Fruit fly (Drosophila melanogaster) whole organism, embryonic: ENCODE results near the gene CG7407.
A peak's percentile ranks its signal among the peaks of the same experiment; 100 is the strongest.

Experiments used
- Atf3 ChIP-seq: fragments of 200-800 bp; sonication (Bioruptor generic); optimal IDR thresholded peaks from 3 replicates; lab custom pipeline; 2016; ENCODE audit warnings: missing biosample characterization, missing genetic modification characterization
- BEAF-32 ChIP-seq: fragments of 200-800 bp; sonication (Bioruptor generic); optimal IDR thresholded peaks from 3 replicates; lab custom pipeline; 2017; ENCODE audit warnings: missing biosample characterization, missing genetic modification characterization, mild to moderate bottlenecking, moderate library complexity, missing genetic modification reagents
- CG10654 ChIP-seq: fragments of 200-800 bp; sonication (Bioruptor generic); optimal IDR thresholded peaks from 2 replicates; lab custom pipeline; 2016; ENCODE audit warnings: missing biosample characterization, missing genetic modification characterization
- CG12155 ChIP-seq: fragments of 200-800 bp; sonication (Bioruptor generic); optimal IDR thresholded peaks from 3 replicates; lab custom pipeline; 2016; ENCODE audit warnings: missing biosample characterization, missing genetic modification characterization
- CG12744 ChIP-seq: fragments of 200-800 bp; sonication (Bioruptor generic); optimal IDR thresholded peaks from 2 replicates; lab custom pipeline; 2016; ENCODE audit warnings: missing biosample characterization, missing genetic modification characterization
- CG15696 ChIP-seq: fragments of 200-800 bp; sonication (Bioruptor generic); optimal IDR thresholded peaks from 2 replicates; lab custom pipeline; 2019; ENCODE audit warnings: missing biosample characterization, mild to moderate bottlenecking, missing genetic modification characterization, moderate library complexity
- CG1602 ChIP-seq: fragments of 200-800 bp; sonication (Bioruptor generic); optimal IDR thresholded peaks from 3 replicates; lab custom pipeline; 2016; ENCODE audit warnings: missing biosample characterization, missing genetic modification characterization
- CG2120 ChIP-seq: fragments of 200-800 bp; sonication (Bioruptor generic); optimal IDR thresholded peaks from 3 replicates; lab custom pipeline; 2016; ENCODE audit warnings: missing biosample characterization, missing genetic modification characterization
- CG2875 ChIP-seq: fragments of 200-800 bp; sonication (Bioruptor generic); optimal IDR thresholded peaks from 2 replicates; lab custom pipeline; 2017; ENCODE audit warnings: missing biosample characterization, mild to moderate bottlenecking, missing genetic modification characterization, missing genetic modification reagents
- CG34376 ChIP-seq: fragments of 200-800 bp; sonication (Bioruptor generic); optimal IDR thresholded peaks from 2 replicates; lab custom pipeline; 2018; ENCODE audit warnings: missing biosample characterization, mild to moderate bottlenecking, missing genetic modification characterization
- CG5180 ChIP-seq: fragments of 200-800 bp; sonication (Bioruptor generic); optimal IDR thresholded peaks from 3 replicates; lab custom pipeline; 2017; ENCODE audit warnings: missing biosample characterization, missing genetic modification characterization, mild to moderate bottlenecking, moderate library complexity, missing genetic modification reagents
- CG6272 ChIP-seq: fragments of 200-800 bp; sonication (Bioruptor generic); IDR thresholded peaks from 2 replicates; pipeline ENCODE4 v1.3.6; 2022; ENCODE audit warnings: missing biosample characterization, missing genetic modification characterization
- CG6683 ChIP-seq: fragments of 200-800 bp; sonication (Bioruptor generic); optimal IDR thresholded peaks from 2 replicates; lab custom pipeline; 2017; ENCODE audit warnings: missing biosample characterization, mild to moderate bottlenecking, missing genetic modification characterization, missing genetic modification reagents
- CG6791 ChIP-seq: fragments of 200-800 bp; sonication (Bioruptor generic); IDR thresholded peaks from 3 replicates; pipeline ENCODE4 v1.3.6; 2022; ENCODE audit warnings: missing biosample characterization, missing genetic modification characterization; ENCODE audit not compliant: partially characterized antibody
- CG6854 ChIP-seq: fragments of 200-800 bp; sonication (Bioruptor generic); optimal IDR thresholded peaks from 3 replicates; lab custom pipeline; 2017; ENCODE audit warnings: missing biosample characterization, mild to moderate bottlenecking, missing genetic modification characterization
- CG7372 ChIP-seq: fragments of 200-800 bp; sonication (Bioruptor generic); IDR thresholded peaks from 2 replicates; pipeline ENCODE4 v1.3.6; 2022; ENCODE audit warnings: missing biosample characterization, missing genetic modification characterization
- CG7556 ChIP-seq: fragments of 200-800 bp; sonication (Bioruptor generic); optimal IDR thresholded peaks from 2 replicates; lab custom pipeline; 2017; ENCODE audit warnings: missing biosample characterization, mild to moderate bottlenecking, missing genetic modification characterization
- CG7928 ChIP-seq: fragments of 200-800 bp; sonication (Bioruptor generic); optimal IDR thresholded peaks from 2 replicates; lab custom pipeline; 2017; ENCODE audit warnings: missing biosample characterization, mild to moderate bottlenecking, missing genetic modification characterization
- CG9817 ChIP-seq: fragments of 200-800 bp; sonication (Bioruptor generic); optimal IDR thresholded peaks from 2 replicates; lab custom pipeline; 2018; ENCODE audit warnings: missing biosample characterization, mild to moderate bottlenecking, missing genetic modification characterization, moderate library complexity
- E2f1 ChIP-seq: fragments of 200-800 bp; sonication (Bioruptor generic); IDR thresholded peaks from 2 replicates; pipeline ENCODE4 v1.3.6; 2022; ENCODE audit warnings: missing biosample characterization, missing genetic modification characterization
- HLH3B ChIP-seq: fragments of 200-800 bp; sonication (Bioruptor generic); IDR thresholded peaks from 2 replicates; pipeline ENCODE4 v1.3.6; 2022; ENCODE audit warnings: missing biosample characterization, missing genetic modification characterization
- Hand ChIP-seq: fragments of 200-800 bp; sonication (Bioruptor generic); optimal IDR thresholded peaks from 2 replicates; lab custom pipeline; 2017; ENCODE audit warnings: mild to moderate bottlenecking, missing biosample characterization, missing genetic modification reagents, missing genetic modification characterization
- HmgZ ChIP-seq: fragments of 200-800 bp; sonication (Bioruptor generic); optimal IDR thresholded peaks from 2 replicates; lab custom pipeline; 2018; ENCODE audit warnings: missing biosample characterization, mild to moderate bottlenecking, missing genetic modification characterization
- Lpt ChIP-seq: fragments of >200 bp; optimal IDR thresholded peaks from 2 replicates; lab custom pipeline; 2018; ENCODE audit warnings: missing biosample characterization, missing genetic modification characterization
- MTF-1 ChIP-seq: fragments of 200-800 bp; sonication (Bioruptor generic); optimal IDR thresholded peaks from 2 replicates; lab custom pipeline; 2018; ENCODE audit warnings: missing biosample characterization, mild to moderate bottlenecking, missing genetic modification characterization, borderline replicate concordance
- Mad ChIP-seq: fragments of 200-800 bp; sonication (Bioruptor generic); optimal IDR thresholded peaks from 2 replicates; lab custom pipeline; 2016; ENCODE audit warnings: missing biosample characterization, missing genetic modification characterization
- Opbp ChIP-seq: fragments of 200-800 bp; sonication (Bioruptor generic); IDR thresholded peaks from 3 replicates; pipeline ENCODE4 v1.3.6; 2022; ENCODE audit warnings: missing biosample characterization, missing genetic modification characterization; ENCODE audit not compliant: partially characterized antibody
- PHDP ChIP-seq: fragments of 200-800 bp; sonication (Bioruptor generic); optimal IDR thresholded peaks from 3 replicates; lab custom pipeline; 2018; ENCODE audit warnings: missing biosample characterization, mild to moderate bottlenecking, missing genetic modification characterization, moderate library complexity
- Poxn ChIP-seq: fragments of 200-800 bp; sonication (Bioruptor generic); IDR thresholded peaks from 2 replicates; pipeline ENCODE4 v1.3.6; 2022; ENCODE audit warnings: missing biosample characterization, missing genetic modification characterization
- Sry-β ChIP-seq: fragments of 200-800 bp; sonication (Bioruptor generic); optimal IDR thresholded peaks from 2 replicates; lab custom pipeline; 2018; ENCODE audit warnings: missing biosample characterization, mild to moderate bottlenecking, missing genetic modification characterization, moderate library complexity
- Taf1 ChIP-seq: fragments of 200-800 bp; sonication (Bioruptor generic); IDR thresholded peaks from 2 replicates; pipeline ENCODE4 v1.3.6; 2022; ENCODE audit warnings: missing biosample characterization, missing genetic modification characterization
- Xbp1 ChIP-seq: fragments of 200-800 bp; sonication (Bioruptor generic); optimal IDR thresholded peaks from 3 replicates; lab custom pipeline; 2016; ENCODE audit warnings: missing biosample characterization, mild to moderate bottlenecking, missing genetic modification characterization
- YL-1 ChIP-seq: fragments of 200-800 bp; sonication (Bioruptor generic); optimal IDR thresholded peaks from 3 replicates; lab custom pipeline; 2017; ENCODE audit warnings: missing biosample characterization, mild to moderate bottlenecking, missing genetic modification characterization
- al ChIP-seq: fragments of 200-800 bp; sonication (Bioruptor generic); IDR thresholded peaks from 2 replicates; pipeline ENCODE4 v1.3.6; 2022; ENCODE audit warnings: missing biosample characterization, missing genetic modification characterization
- bab2 ChIP-seq: fragments of 200-800 bp; sonication (Bioruptor generic); optimal IDR thresholded peaks from 2 replicates; lab custom pipeline; 2016; ENCODE audit warnings: missing biosample characterization, missing genetic modification characterization
- ems ChIP-seq: fragments of 200-800 bp; sonication (Bioruptor generic); optimal IDR thresholded peaks from 3 replicates; lab custom pipeline; 2016; ENCODE audit warnings: missing biosample characterization, missing genetic modification characterization
- gcm2 ChIP-seq: fragments of 200-800 bp; sonication (Bioruptor generic); optimal IDR thresholded peaks from 2 replicates; lab custom pipeline; 2016; ENCODE audit warnings: missing biosample characterization, missing genetic modification characterization
- hkb ChIP-seq, 2 experiments: fragments of 200-800 bp in 1 of 2; fragments of >200 bp in 1 of 2; sonication (Bioruptor generic) in 1 of 2; IDR thresholded peaks in 1 of 2; optimal IDR thresholded peaks in 1 of 2; 2 replicates each; pipeline versions ENCODE4 v1.3.6 to Lab custom; 2017 to 2022; ENCODE audit warnings: missing biosample characterization in 1 of 2, missing genetic modification characterization in 1 of 2
- mam ChIP-seq: fragments of 200-800 bp; sonication (Bioruptor generic); optimal IDR thresholded peaks from 3 replicates; lab custom pipeline; 2016; ENCODE audit warnings: missing biosample characterization, missing genetic modification characterization
- pho ChIP-seq: fragments of 200-800 bp; sonication (Bioruptor generic); optimal IDR thresholded peaks from 2 replicates; lab custom pipeline; 2016; ENCODE audit warnings: missing biosample characterization, missing genetic modification characterization
- phol ChIP-seq: fragments of 200-800 bp; sonication (Bioruptor generic); optimal IDR thresholded peaks from 3 replicates; lab custom pipeline; 2018; ENCODE audit warnings: missing biosample characterization, mild to moderate bottlenecking, missing genetic modification characterization, moderate library complexity
- ranshi ChIP-seq: fragments of 200-800 bp; sonication (Bioruptor generic); IDR thresholded peaks from 2 replicates; pipeline ENCODE4 v1.3.6; 2022; ENCODE audit warnings: missing biosample characterization, missing genetic modification characterization
- repo ChIP-seq: fragments of 200-800 bp; sonication (Bioruptor generic); optimal IDR thresholded peaks from 2 replicates; lab custom pipeline; 2016; ENCODE audit warnings: missing biosample characterization, missing genetic modification characterization
- sqz ChIP-seq: fragments of 200-800 bp; sonication (Bioruptor generic); optimal IDR thresholded peaks from 3 replicates; lab custom pipeline; 2018; ENCODE audit warnings: missing biosample characterization, mild to moderate bottlenecking, missing genetic modification characterization
- stwl ChIP-seq: fragments of 200-800 bp; sonication (Bioruptor generic); optimal IDR thresholded peaks from 3 replicates; lab custom pipeline; 2018; ENCODE audit warnings: missing biosample characterization, mild to moderate bottlenecking, missing genetic modification characterization, moderate library complexity
- ttk ChIP-seq: fragments of 200-800 bp; sonication (Bioruptor generic); IDR thresholded peaks from 2 replicates; pipeline ENCODE4 v2.1.2; 2022; ENCODE audit warnings: missing biosample characterization, missing genetic modification characterization
- wdn ChIP-seq: fragments of 200-800 bp; sonication (Bioruptor generic); IDR thresholded peaks from 2 replicates; pipeline ENCODE4 v1.3.6; 2022; ENCODE audit warnings: missing biosample characterization, missing genetic modification characterization
- wek ChIP-seq: fragments of 200-800 bp; sonication (Bioruptor generic); optimal IDR thresholded peaks from 3 replicates; lab custom pipeline; 2018; ENCODE audit warnings: missing biosample characterization, mild to moderate bottlenecking, missing genetic modification characterization, moderate library complexity

The CG7407 gene

DNA sequence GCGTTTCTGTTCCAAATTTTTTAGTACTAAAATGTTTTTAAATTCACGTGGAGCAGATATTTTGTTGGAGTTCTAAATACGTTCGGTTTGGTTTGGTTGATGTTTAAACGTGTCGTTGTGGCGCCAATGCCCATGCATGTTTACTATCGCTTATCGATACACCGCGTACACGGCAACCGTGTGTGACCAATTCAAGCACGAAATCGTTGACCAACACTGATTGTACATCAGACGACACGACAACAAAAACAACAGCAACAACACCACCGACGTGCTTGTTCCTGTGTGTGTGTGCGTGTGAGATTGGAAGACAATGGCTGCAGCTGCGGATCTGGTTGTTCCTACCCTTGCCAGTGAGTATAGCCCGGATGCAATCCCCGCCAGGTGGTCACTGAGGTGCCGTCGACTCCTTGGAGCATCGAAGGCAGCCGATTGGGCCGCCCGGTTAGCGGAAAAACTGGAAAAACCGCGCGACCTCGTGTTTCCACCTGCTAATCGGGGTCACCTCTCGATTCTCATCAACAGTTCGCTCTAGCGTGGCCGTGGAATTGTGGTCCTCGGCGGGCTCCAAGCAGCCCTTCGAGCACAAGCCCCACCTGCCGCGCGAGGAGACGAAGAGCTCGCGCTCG, 1.6 kb downstream of the CG7407 start, which contains the start of gene eIF2A (continued):
- TF ChIP-seq CG6272 (GFP tag; lab: Robert Waterston, UW) (no peak), repo (GFP tag; lab: Kevin White, UChicago) (peak; percentile 38), CG34376 (GFP tag; lab: Kevin White, UChicago) (peak; percentile 51), CG10654 (GFP tag; lab: Kevin White, UChicago) (peak; percentile 42), E2f1 (GFP tag; lab: Robert Waterston, UW) (peak; percentile 33; the same call in 1 of the 2 replicates), CG6683 (GFP tag; lab: Kevin White, UChicago) (no peak), Atf3 (GFP tag; lab: Kevin White, UChicago) (no peak), CG9817 (peak; percentile 40), BEAF-32 (GFP tag; lab: Kevin White, UChicago) (peak; percentile 76), Poxn (GFP tag; lab: Robert Waterston, UW) (no peak), pho (peak; percentile 65), ranshi (GFP tag; lab: Robert Waterston, UW) (0 out of 2 replicates have a peak, but pooled peaks have one; percentile 57), wek (GFP tag; lab: Kevin White, UChicago) (peak; percentile 80), Opbp (peak; percentile 88), CG2120 (GFP tag; lab: Kevin White, UChicago) (peak; percentile 80), HLH3B (GFP tag; lab: Robert Waterston, UW) (peak; percentile 51), stwl (tag; lab: Kevin White, UChicago) (peak; percentile 93), YL-1 (GFP tag; lab: Kevin White, UChicago) (peak; percentile 97)

DNA sequence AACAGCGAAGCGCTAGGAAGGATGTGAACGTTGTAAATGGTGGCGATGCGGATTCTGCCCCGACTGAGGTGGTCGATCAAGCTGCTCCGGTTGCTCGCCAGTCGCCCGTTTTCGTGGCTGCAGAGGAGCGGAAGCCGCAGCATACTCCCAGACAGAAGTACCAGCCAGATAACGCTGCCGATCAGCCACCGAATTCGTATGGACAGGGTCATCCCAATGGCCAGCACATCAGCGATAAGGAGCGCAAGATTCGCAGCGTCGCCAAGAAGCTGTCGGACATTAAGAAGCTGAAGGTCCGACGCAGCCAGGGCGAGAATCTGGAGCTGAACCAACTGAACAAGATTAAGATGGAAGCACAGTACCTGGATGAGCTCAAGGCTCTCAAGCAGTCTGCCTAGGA, 3.9 kb downstream of the CG7407 start:
- TF ChIP-seq CG2875 (GFP tag; lab: Kevin White, UChicago) (no peak), hkb (optimal IDR thresholded peaks at IDR 0.05; lab: Kevin White, UChicago) (no peak), hkb (GFP tag; IDR thresholded peaks at IDR 0.05; lab: Robert Waterston, UW) (no peak), gcm2 (GFP tag; lab: Kevin White, UChicago) (no peak), ttk (no peak), sqz (GFP tag; lab: Kevin White, UChicago) (no peak), CG7928 (GFP tag; lab: Kevin White, UChicago) (no peak), CG7556 (no peak), Sry-β (no peak), YL-1 (GFP tag; lab: Kevin White, UChicago) (no peak), CG6791 (GFP tag; lab: Robert Waterston, UW) (no peak), wdn (no peak), Lpt (no peak), stwl (tag; lab: Kevin White, UChicago) (no peak), CG12155 (no peak), phol (tag; lab: Kevin White, UChicago) (no peak)

DNA sequence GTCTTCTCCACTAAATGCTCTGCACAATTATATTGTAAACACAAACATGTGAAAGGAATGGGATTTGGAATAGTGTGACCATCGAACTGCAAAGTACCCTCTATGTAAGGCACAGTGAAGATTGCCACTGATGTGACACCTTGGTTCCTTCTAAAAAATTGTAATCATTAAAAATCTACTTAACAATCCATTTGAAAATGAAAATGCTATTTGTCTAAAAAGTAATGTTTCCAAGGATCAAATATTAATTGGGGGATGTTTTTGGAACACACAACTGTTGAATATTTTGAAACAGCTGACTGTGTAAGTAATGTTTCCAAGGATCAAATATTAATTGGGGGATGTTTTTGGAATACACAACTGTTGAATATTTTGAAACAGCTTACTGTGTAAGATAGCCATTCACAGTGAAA, 4.9 kb downstream of the CG7407 start, which contains the start of gene CG32448:
TSS of gene CG32448 (minus strand) at position 304 of the 413 bp plus-strand sequence.
- TF ChIP-seq BEAF-32 (GFP tag; lab: Kevin White, UChicago) (peak; percentile 9), CG5180 (GFP tag; lab: Kevin White, UChicago) (no peak), CG1602 (GFP tag; lab: Kevin White, UChicago) (peak; percentile 65), CG12744 (GFP tag; lab: Kevin White, UChicago) (no peak), al (GFP tag; lab: Robert Waterston, UW) (peak; percentile 53), CG6854 (GFP tag; lab: Kevin White, UChicago) (no peak), Xbp1 (peak; percentile 77), HmgZ (peak; percentile 29), Mad (GFP tag; lab: Kevin White, UChicago) (no peak), CG7372 (GFP tag; lab: Robert Waterston, UW) (peak; percentile 57; the same call in 1 of the 2 replicates), CG15696 (tag; lab: Kevin White, UChicago) (peak; percentile 48), PHDP (tag; lab: Kevin White, UChicago) (peak; percentile 42), Hand (GFP tag; lab: Kevin White, UChicago) (no peak), MTF-1 (GFP tag; lab: Kevin White, UChicago) (no peak), ems (GFP tag; lab: Kevin White, UChicago) (peak; percentile 59), bab2 (GFP tag; lab: Kevin White, UChicago) (peak; percentile 71), mam (GFP tag; lab: Kevin White, UChicago) (peak; percentile 64), Taf1 (peak; percentile 61; the same call in 1 of the 2 replicates)
